Worm (Caenorhabditis elegans): ENCODE results near the gene C02B10.3.
A peak's percentile ranks its signal among the peaks of the same experiment; 100 is the strongest.

C02B10.3 gene

DNA sequence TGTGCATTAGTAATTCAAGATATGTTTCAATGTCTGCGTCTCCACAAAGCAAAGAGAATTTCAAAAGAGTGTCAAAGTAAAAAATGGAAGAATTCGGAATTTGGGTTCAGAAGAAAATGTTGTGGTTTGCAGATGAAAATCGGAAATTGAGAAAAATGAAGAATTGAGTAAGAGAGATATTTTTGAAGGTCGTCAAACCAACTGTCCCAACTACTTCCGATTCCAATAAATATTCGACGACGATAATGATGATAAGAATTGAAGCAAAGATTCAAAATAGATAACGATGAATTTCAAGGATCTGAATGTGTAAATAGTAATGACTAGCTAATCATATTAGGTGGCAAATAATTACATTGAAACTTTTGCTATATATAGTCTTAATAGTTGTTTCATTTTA lies 36.9 kb upstream of the C02B10.3 start:
- no peak for TF ChIP-seq ceh-62 (tag; optimal IDR thresholded peaks at IDR 0.05)
- TF ChIP-seq unc-62 (GFP tag; optimal IDR thresholded peaks at IDR 0.05 in 1 of 2) = peak in 1 of 2 experiments; percentile 87
- TF ChIP-seq unc-62 (tag; optimal IDR thresholded peaks at IDR 0.05) = no peak
- no peak for TF ChIP-seq nhr-42 (GFP tag; IDR thresholded peaks at IDR 0.05)
- TF ChIP-seq aha-1 (tag) = peak; percentile 40
- no peak for TF ChIP-seq ztf-11 (tag; optimal IDR thresholded peaks at IDR 0.05)
- TF ChIP-seq pha-4 (GFP tag; IDR thresholded peaks at IDR 0.05) = no peak
- TF ChIP-seq pha-4 (tag; optimal IDR thresholded peaks at IDR 0.05) = no peak

DNA sequence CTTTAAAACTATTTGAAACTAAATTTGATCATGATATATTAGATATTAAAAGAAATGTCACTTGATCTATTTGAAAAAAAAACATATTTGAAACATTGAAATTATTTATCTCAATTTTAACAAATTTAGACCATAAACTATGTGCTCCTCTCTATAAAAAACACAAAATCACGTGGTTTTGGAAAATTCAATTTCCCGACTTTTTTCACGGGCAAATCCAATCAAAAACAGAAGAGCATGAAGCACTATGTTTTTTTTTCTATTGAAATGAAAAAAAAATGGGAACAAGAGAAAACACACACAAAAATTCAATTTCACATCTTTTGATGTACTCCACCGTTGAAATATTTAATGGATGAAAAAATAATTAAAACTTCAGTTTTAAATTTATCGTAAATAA lies 36.1 kb upstream of the C02B10.3 start:
- TF ChIP-seq fkh-10 (GFP tag; optimal IDR thresholded peaks at IDR 0.05) (peak; percentile 51), ZK546.5 (tag; optimal IDR thresholded peaks at IDR 0.05) (no peak), D1046.2 (GFP tag; IDR thresholded peaks at IDR 0.05) (no peak), lin-13 (GFP tag; optimal IDR thresholded peaks at IDR 0.05) (no peak), lsy-2 (tag; optimal IDR thresholded peaks at IDR 0.05) (peak in 1 of 2 experiments; percentile 14), ctbp-1 (GFP tag; IDR thresholded peaks at IDR 0.05) (0 out of 2 replicates have a peak, but pooled peaks have one; percentile 22), F44E2.7 (GFP tag; IDR thresholded peaks at IDR 0.05) (no peak), ces-1 (GFP tag; optimal IDR thresholded peaks at IDR 0.05) (peak; percentile 63)

DNA sequence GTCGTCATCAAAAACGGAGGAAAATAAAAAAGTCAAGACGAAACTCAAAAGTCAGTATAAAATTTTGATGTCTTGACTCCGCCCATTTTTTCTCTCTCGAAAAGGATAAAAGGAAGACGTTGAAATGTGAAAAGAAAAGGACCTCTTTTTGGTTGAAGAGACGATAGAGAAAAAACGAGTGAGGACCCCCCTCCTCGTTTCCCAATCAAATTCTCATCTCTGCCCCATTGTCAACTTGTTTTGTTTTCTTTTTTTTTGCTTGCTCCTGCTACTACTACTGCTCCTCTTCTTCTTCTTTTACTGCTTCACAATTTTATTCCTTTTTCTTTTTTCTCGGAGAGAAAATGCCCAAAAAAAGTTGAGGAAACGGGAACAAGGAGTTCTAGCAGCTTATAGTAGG lies 34.7 kb upstream of the C02B10.3 start:
- TF ChIP-seq pha-4 (GFP tag; IDR thresholded peaks at IDR 0.05) (no peak), pha-4 (tag; optimal IDR thresholded peaks at IDR 0.05) (no peak), attf-4 (tag; optimal IDR thresholded peaks at IDR 0.05) (no peak), unc-62 (GFP tag; optimal IDR thresholded peaks at IDR 0.05 in 1 of 2) (no peak), unc-62 (tag; optimal IDR thresholded peaks at IDR 0.05) (no peak), nhr-111 (GFP tag; optimal IDR thresholded peaks at IDR 0.05) (no peak), fkh-10 (GFP tag; optimal IDR thresholded peaks at IDR 0.05) (peak; percentile 95), Y75B8A.6 (GFP tag; IDR thresholded peaks at IDR 0.05) (no peak), lsy-2 (tag; optimal IDR thresholded peaks at IDR 0.05) (peak in 1 of 2 experiments; percentile 24), ctbp-1 (GFP tag; IDR thresholded peaks at IDR 0.05) (0 out of 2 replicates have a peak, but pooled peaks have one; percentile 59), egl-43 (GFP tag; IDR thresholded peaks at IDR 0.05) (no peak), tag-97 (GFP tag; IDR thresholded peaks at IDR 0.05) (no peak), ces-1 (GFP tag; optimal IDR thresholded peaks at IDR 0.05) (peak; percentile 62), jun-1 (tag; optimal IDR thresholded peaks at IDR 0.05) (no peak), hif-1 (tag; optimal IDR thresholded peaks at IDR 0.05) (no peak)

DNA sequence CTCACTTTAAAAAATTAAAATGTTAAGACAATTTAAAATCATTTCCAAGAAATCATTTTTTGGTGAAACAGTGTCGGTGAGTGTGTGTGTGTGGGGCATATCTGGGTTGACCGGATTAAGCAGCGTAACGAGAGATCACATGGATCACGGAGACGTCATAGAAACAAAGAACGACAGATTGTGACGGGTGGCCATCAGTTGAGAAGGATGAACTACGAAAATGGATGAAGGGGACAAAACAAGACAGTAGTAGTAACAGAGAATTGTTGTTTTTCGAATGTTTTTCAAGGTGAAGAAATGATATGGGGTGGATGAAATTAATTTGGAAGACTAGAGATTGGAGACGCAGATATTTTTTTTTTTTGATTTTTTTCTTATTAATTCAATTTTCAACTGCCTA lies 33.4 kb upstream of the C02B10.3 start:
- peak in 1 of 2 experiments; percentile 11 for TF ChIP-seq mdl-1 (tag; optimal IDR thresholded peaks at IDR 0.05)
- TF ChIP-seq jun-1 (tag; optimal IDR thresholded peaks at IDR 0.05) = no peak
- TF ChIP-seq ceh-20 (GFP tag; IDR thresholded peaks at IDR 0.05) = no peak
- peak; percentile 35 for TF ChIP-seq nhr-28 (tag; optimal IDR thresholded peaks at IDR 0.05)
- TF ChIP-seq aha-1 (tag) = peak; percentile 80
- peak; percentile 38 for TF ChIP-seq hlh-30 (tag; optimal IDR thresholded peaks at IDR 0.05; ENCODE audit: insufficient read depth)
- TF ChIP-seq zip-2 (tag; optimal IDR thresholded peaks at IDR 0.05) = no peak

DNA sequence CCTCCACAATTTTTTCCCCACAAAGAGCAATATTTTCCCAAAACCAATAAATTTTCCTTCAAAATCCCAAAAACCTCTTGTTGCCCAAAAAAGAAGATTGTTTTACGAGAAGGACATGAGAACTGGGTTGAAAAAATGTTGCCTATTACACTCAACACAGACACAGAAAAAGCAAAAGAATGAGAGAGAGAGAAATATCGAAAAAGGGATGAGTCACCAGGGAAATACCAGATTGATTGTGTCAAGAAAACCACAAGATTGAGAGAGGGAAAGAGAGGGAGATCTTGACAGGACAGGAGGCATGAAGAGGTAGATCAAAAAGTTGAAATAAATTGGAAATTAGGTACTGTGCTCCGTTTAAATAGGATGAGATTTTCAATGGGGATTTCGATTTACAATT lies 31.7 kb upstream of the C02B10.3 start:
- TF ChIP-seq dve-1 (tag; optimal IDR thresholded peaks at IDR 0.05; ENCODE audit: insufficient read depth) = peak; percentile 44
- TF ChIP-seq T20F7.1 (GFP tag; optimal IDR thresholded peaks at IDR 0.05) = no peak
- TF ChIP-seq hmg-1.1 (GFP tag; IDR thresholded peaks at IDR 0.05) = 0 out of 2 replicates have a peak, but pooled peaks have one; percentile 13
- TF ChIP-seq lsy-2 (tag; optimal IDR thresholded peaks at IDR 0.05) = peak in 1 of 2 experiments; percentile 22
- TF ChIP-seq mep-1 (tag; optimal IDR thresholded peaks at IDR 0.05) = peak; percentile 60
- no peak for TF ChIP-seq nhr-48 (tag; optimal IDR thresholded peaks at IDR 0.05)
- peak; percentile 31 for TF ChIP-seq nhr-6 (tag; optimal IDR thresholded peaks at IDR 0.05)
- peak in 1 of 2 experiments; percentile 87 for TF ChIP-seq unc-62 (GFP tag; optimal IDR thresholded peaks at IDR 0.05 in 1 of 2)
- no peak for TF ChIP-seq unc-62 (tag; optimal IDR thresholded peaks at IDR 0.05)

Measured in whole organism, L4 larva.